Fruit fly (Drosophila melanogaster) whole organism, prepupa: ENCODE measurements around the gene gce.

Experiments
- Eip78C ChIP-seq: fragments of 200-800 bp; sonication (Bioruptor generic); peaks from one replicate; lab custom pipeline; 2016; ENCODE audit warnings: missing biosample characterization, missing genetic modification characterization
- Eip93F ChIP-seq: fragments of 200-800 bp; sonication (Bioruptor generic); optimal IDR thresholded peaks from 2 replicates; lab custom pipeline; 2016; ENCODE audit warnings: missing biosample characterization, mild to moderate bottlenecking, missing genetic modification characterization
- Lpt ChIP-seq: fragments of 200-800 bp; sonication (Bioruptor generic); optimal IDR thresholded peaks from 3 replicates; lab custom pipeline; 2016; ENCODE audit warnings: missing biosample characterization, missing genetic modification characterization
- spab ChIP-seq: fragments of 200-800 bp; sonication (Bioruptor generic); optimal IDR thresholded peaks from 2 replicates; lab custom pipeline; 2017; ENCODE audit warnings: missing biosample characterization, mild to moderate bottlenecking, missing genetic modification characterization, missing genetic modification reagents
- vri ChIP-seq: fragments of 200-800 bp; sonication (Bioruptor generic); optimal IDR thresholded peaks from 3 replicates; lab custom pipeline; 2016; ENCODE audit warnings: missing biosample characterization, mild to moderate bottlenecking, missing genetic modification characterization

DNA sequence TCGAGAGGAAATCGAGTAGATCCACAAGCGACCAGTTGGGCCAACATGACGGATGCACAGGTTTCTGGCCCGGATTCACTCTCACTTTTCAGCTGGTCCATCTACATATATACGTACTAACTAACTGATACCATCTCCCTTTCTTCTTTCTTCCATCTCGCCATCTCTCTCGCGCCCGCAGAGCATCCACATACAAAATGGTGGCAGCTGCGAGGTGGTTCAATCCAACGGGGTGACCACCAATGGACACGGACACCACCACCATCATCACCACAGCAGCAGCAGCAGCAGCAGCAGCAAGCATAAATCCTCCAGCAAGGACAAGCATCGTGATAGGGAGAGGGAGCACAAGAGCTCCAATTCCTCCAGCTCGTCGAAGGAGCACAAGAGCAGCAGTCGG, 23.4 kb downstream of the gce start:
- TF ChIP-seq vri = no peak
- no peak for TF ChIP-seq spab (GFP tag; lab: Kevin White, UChicago)
- TF ChIP-seq Eip78C (GFP tag; lab: Kevin White, UChicago) = no peak
- no peak for TF ChIP-seq Eip93F (GFP tag; lab: Kevin White, UChicago)
- TF ChIP-seq Lpt = no peak
